Fruit fly (Drosophila melanogaster) whole organism, embryonic: Measurements from ENCODE around the gene Uba5.

Experiments used
- BEAF-32 ChIP-seq: fragments of 200-800 bp; sonication (Bioruptor generic); optimal IDR thresholded peaks from 3 replicates; lab custom pipeline; 2017; ENCODE audit warnings: missing biosample characterization, missing genetic modification characterization, mild to moderate bottlenecking, moderate library complexity, missing genetic modification reagents
- BtbVII ChIP-seq: fragments of 200-800 bp; sonication (Bioruptor generic); optimal IDR thresholded peaks from 3 replicates; lab custom pipeline; 2017; ENCODE audit warnings: missing biosample characterization, mild to moderate bottlenecking, missing genetic modification characterization
- CG1024 ChIP-seq: fragments of 200-800 bp; sonication (Bioruptor generic); IDR thresholded peaks from 2 replicates; pipeline ENCODE4 v1.3.6; 2022; ENCODE audit warnings: missing biosample characterization, missing genetic modification characterization
- CG11456 ChIP-seq: fragments of 200-800 bp; sonication (Bioruptor generic); IDR thresholded peaks from 3 replicates; pipeline ENCODE4 v1.3.6; 2022; ENCODE audit warnings: missing biosample characterization, missing genetic modification characterization
- CG12104 ChIP-seq: fragments of 200-800 bp; sonication (Bioruptor generic); optimal IDR thresholded peaks from 3 replicates; lab custom pipeline; 2016; ENCODE audit warnings: missing biosample characterization, missing genetic modification characterization
- CG13287 ChIP-seq: fragments of 200-800 bp; sonication (Bioruptor generic); IDR thresholded peaks from 2 replicates; pipeline ENCODE4 v1.3.6; 2022; ENCODE audit warnings: missing biosample characterization, missing genetic modification characterization; ENCODE audit not compliant: partially characterized antibody
- CG15269 ChIP-seq: fragments of 200-800 bp; sonication (Bioruptor generic); optimal IDR thresholded peaks from 2 replicates; lab custom pipeline; 2018; ENCODE audit warnings: missing biosample characterization, mild to moderate bottlenecking, missing genetic modification characterization, moderate library complexity
- CG1602 ChIP-seq: fragments of 200-800 bp; sonication (Bioruptor generic); optimal IDR thresholded peaks from 3 replicates; lab custom pipeline; 2016; ENCODE audit warnings: missing biosample characterization, missing genetic modification characterization
- CG32772 ChIP-seq: fragments of 200-800 bp; sonication (Bioruptor generic); IDR thresholded peaks from 2 replicates; pipeline ENCODE4 v1.3.6; 2022; ENCODE audit warnings: missing biosample characterization, missing genetic modification characterization
- CG33213 ChIP-seq: fragments of 200-800 bp; sonication (Bioruptor generic); optimal IDR thresholded peaks from 3 replicates; lab custom pipeline; 2016; ENCODE audit warnings: missing biosample characterization, missing genetic modification characterization
- CG4360 ChIP-seq: fragments of 200-800 bp; sonication (Bioruptor generic); IDR thresholded peaks from 2 replicates; pipeline ENCODE4 v1.3.6; 2022; ENCODE audit warnings: missing biosample characterization, missing genetic modification characterization
- CG5245 ChIP-seq: fragments of 200-800 bp; sonication (Bioruptor generic); optimal IDR thresholded peaks from 3 replicates; lab custom pipeline; 2016; ENCODE audit warnings: missing biosample characterization, missing genetic modification characterization
- CG6654 ChIP-seq: fragments of 200-800 bp; sonication (Bioruptor generic); optimal IDR thresholded peaks from 2 replicates; lab custom pipeline; 2017; ENCODE audit warnings: missing biosample characterization, mild to moderate bottlenecking, missing genetic modification characterization
- CG7987 ChIP-seq: fragments of 200-800 bp; sonication (Bioruptor generic); optimal IDR thresholded peaks from 2 replicates; lab custom pipeline; 2018; ENCODE audit warnings: missing biosample characterization, mild to moderate bottlenecking, missing genetic modification characterization, moderate library complexity
- CG8944 ChIP-seq: fragments of 200-800 bp; sonication (Bioruptor generic); optimal IDR thresholded peaks from 3 replicates; lab custom pipeline; 2016; ENCODE audit warnings: missing biosample characterization, missing genetic modification characterization
- CG9609 ChIP-seq: fragments of 200-800 bp; sonication (Bioruptor generic); optimal IDR thresholded peaks from 3 replicates; lab custom pipeline; 2016; ENCODE audit warnings: missing biosample characterization, missing genetic modification characterization
- CG9797 ChIP-seq: fragments of 200-800 bp; sonication (Bioruptor generic); optimal IDR thresholded peaks from 3 replicates; lab custom pipeline; 2018; ENCODE audit warnings: missing biosample characterization, mild to moderate bottlenecking, missing genetic modification characterization
- CG9932 ChIP-seq: fragments of 200-800 bp; sonication (Bioruptor generic); IDR thresholded peaks from 2 replicates; pipeline ENCODE4 v1.3.6; 2022; ENCODE audit warnings: missing biosample characterization, missing genetic modification characterization
- Doc3 ChIP-seq: fragments of 200-800 bp; sonication (Bioruptor generic); IDR thresholded peaks from 3 replicates; pipeline ENCODE4 v1.3.6; 2022; ENCODE audit warnings: missing biosample characterization, missing genetic modification characterization; ENCODE audit not compliant: partially characterized antibody
- Dp ChIP-seq: fragments of 200-800 bp; sonication (Bioruptor generic); optimal IDR thresholded peaks from 2 replicates; lab custom pipeline; 2018; ENCODE audit warnings: missing biosample characterization, mild to moderate bottlenecking, missing genetic modification characterization, moderate library complexity
- Dref ChIP-seq: fragments of 200-800 bp; sonication (Bioruptor generic); IDR thresholded peaks from 2 replicates; pipeline ENCODE4 v1.3.6; 2022; ENCODE audit warnings: missing biosample characterization, missing genetic modification characterization
- Eip74EF ChIP-seq, 2 experiments: fragments of 200-800 bp in 1 of 2; fragments of >200 bp in 1 of 2; sonication (Bioruptor generic) in 1 of 2; optimal IDR thresholded peaks; 2 replicates each; lab custom pipeline; 2017 to 2019; ENCODE audit warnings: missing biosample characterization in 2 of 2, missing genetic modification characterization in 2 of 2, mild to moderate bottlenecking in 1 of 2, moderate library complexity in 1 of 2
- Ets65A ChIP-seq: fragments of 200-800 bp; sonication (Bioruptor generic); peaks from one replicate; lab custom pipeline; 2016; ENCODE audit warnings: missing biosample characterization, missing genetic modification characterization
- Hr39 ChIP-seq: fragments of >200 bp; optimal IDR thresholded peaks from 2 replicates; lab custom pipeline; 2017
- Myb ChIP-seq: fragments of 200-800 bp; sonication (Bioruptor generic); optimal IDR thresholded peaks from 2 replicates; lab custom pipeline; 2016; ENCODE audit warnings: missing biosample characterization, missing genetic modification characterization
- Neu2 ChIP-seq: fragments of 200-800 bp; sonication (Bioruptor generic); optimal IDR thresholded peaks from 3 replicates; lab custom pipeline; 2016; ENCODE audit warnings: missing biosample characterization, missing genetic modification characterization, borderline replicate concordance
- Nf-YA ChIP-seq: fragments of 200-800 bp; sonication (Bioruptor generic); IDR thresholded peaks from 2 replicates; pipeline ENCODE4 v1.3.6; 2022; ENCODE audit warnings: missing biosample characterization, missing genetic modification characterization
- Ravus ChIP-seq: fragments of 200-800 bp; sonication (Bioruptor generic); IDR thresholded peaks from 2 replicates; pipeline ENCODE4 v1.3.6; 2022; ENCODE audit warnings: missing biosample characterization, missing genetic modification characterization
- Rfx ChIP-seq: fragments of 200-800 bp; sonication (Bioruptor generic); IDR thresholded peaks from 2 replicates; pipeline ENCODE4 v1.3.6; 2022; ENCODE audit warnings: missing biosample characterization, missing genetic modification characterization
- ase ChIP-seq: fragments of 200-800 bp; sonication (Bioruptor generic); IDR thresholded peaks from 3 replicates; pipeline ENCODE4 v1.3.6; 2022; ENCODE audit warnings: missing biosample characterization, missing genetic modification characterization
- bigmax ChIP-seq: fragments of 200-800 bp; sonication (Bioruptor generic); optimal IDR thresholded peaks from 2 replicates; lab custom pipeline; 2018; ENCODE audit warnings: missing biosample characterization, mild to moderate bottlenecking, missing genetic modification characterization
- dan ChIP-seq: fragments of 200-800 bp; sonication (Bioruptor generic); IDR thresholded peaks from 2 replicates; pipeline ENCODE4 v1.3.6; 2022; ENCODE audit warnings: missing biosample characterization, missing genetic modification characterization
- dmrt99B ChIP-seq: fragments of 200-800 bp; sonication (Bioruptor generic); optimal IDR thresholded peaks from 2 replicates; lab custom pipeline; 2018; ENCODE audit warnings: missing biosample characterization, mild to moderate bottlenecking, missing genetic modification characterization, moderate library complexity
- gfzf ChIP-seq: fragments of 200-800 bp; sonication (Bioruptor generic); optimal IDR thresholded peaks from 2 replicates; lab custom pipeline; 2016; ENCODE audit warnings: missing biosample characterization, mild to moderate bottlenecking, missing genetic modification characterization, moderate library complexity
- gro ChIP-seq: fragments of 200-800 bp; sonication (Bioruptor generic); optimal IDR thresholded peaks from 2 replicates; lab custom pipeline; 2016; ENCODE audit warnings: missing biosample characterization, missing genetic modification characterization
- klu ChIP-seq: fragments of 200-800 bp; sonication (Bioruptor generic); IDR thresholded peaks from 2 replicates; pipeline ENCODE4 v1.3.6; 2022; ENCODE audit warnings: missing biosample characterization, missing genetic modification characterization
- prd ChIP-seq, 3 experiments: fragments of >200 bp in 2 of 3; fragments of 200-800 bp in 1 of 3; sonication (Bioruptor generic) in 1 of 3; optimal IDR thresholded peaks in 2 of 3; IDR thresholded peaks in 1 of 3; 2 replicates in 2 of 3; 3 replicates in 1 of 3; pipeline versions ENCODE4 v1.3.6 to Lab custom; 2017 to 2022; ENCODE audit warnings: missing biosample characterization in 1 of 3, missing genetic modification characterization in 1 of 3
- slbo ChIP-seq: fragments of 200-800 bp; sonication (Bioruptor generic); IDR thresholded peaks from 2 replicates; pipeline ENCODE4 v1.3.6; 2022; ENCODE audit warnings: missing biosample characterization, missing genetic modification characterization
- stc ChIP-seq: fragments of 200-800 bp; sonication (Bioruptor generic); IDR thresholded peaks from 2 replicates; pipeline ENCODE4 v1.3.6; 2022; ENCODE audit warnings: missing biosample characterization, missing genetic modification characterization
- stwl ChIP-seq: fragments of 200-800 bp; sonication (Bioruptor generic); optimal IDR thresholded peaks from 3 replicates; lab custom pipeline; 2018; ENCODE audit warnings: missing biosample characterization, mild to moderate bottlenecking, missing genetic modification characterization, moderate library complexity
- tx ChIP-seq: fragments of 200-800 bp; sonication (Bioruptor generic); optimal IDR thresholded peaks from 2 replicates; lab custom pipeline; 2016; ENCODE audit warnings: missing biosample characterization, missing genetic modification characterization
- usp ChIP-seq: fragments of >200 bp; optimal IDR thresholded peaks from 2 replicates; lab custom pipeline; 2017; ENCODE audit warnings: missing biosample characterization, missing genetic modification characterization
- vnd ChIP-seq: fragments of 200-800 bp; sonication (Bioruptor generic); IDR thresholded peaks from 3 replicates; pipeline ENCODE4 v1.3.6; 2022; ENCODE audit warnings: missing biosample characterization, missing genetic modification characterization; ENCODE audit not compliant: partially characterized antibody
- wek ChIP-seq: fragments of 200-800 bp; sonication (Bioruptor generic); optimal IDR thresholded peaks from 3 replicates; lab custom pipeline; 2018; ENCODE audit warnings: missing biosample characterization, mild to moderate bottlenecking, missing genetic modification characterization, moderate library complexity
- z ChIP-seq: fragments of 200-800 bp; sonication (Bioruptor generic); IDR thresholded peaks from 3 replicates; pipeline ENCODE4 v1.3.6; 2022; ENCODE audit warnings: missing biosample characterization, missing genetic modification characterization

Uba5 gene

dm6 chrX:11483297-11483696 is at the start of gene Uba5 (continued):
- TF ChIP-seq CG9932: no peak; the same call in 1 of the 2 replicates
- TF ChIP-seq wek (GFP tag; lab: Kevin White, UChicago): no peak
- TF ChIP-seq gro: peak; percentile 7
- peak; percentile 93 for TF ChIP-seq Dp
- TF ChIP-seq Ets65A (GFP tag; lab: Kevin White, UChicago): no peak
- no peak for TF ChIP-seq Nf-YA (GFP tag; lab: Robert Waterston, UW)
- TF ChIP-seq CG1024 (GFP tag; lab: Robert Waterston, UW): no peak
- TF ChIP-seq vnd (GFP tag; lab: Robert Waterston, UW): no peak
- TF ChIP-seq Dref: peak; percentile 73
- no peak for TF ChIP-seq CG32772 (GFP tag; lab: Robert Waterston, UW)
- no peak for TF ChIP-seq usp (GFP tag; lab: Kevin White, UChicago)
- no peak for TF ChIP-seq prd (optimal IDR thresholded peaks at IDR 0.05; lab: Kevin White, UChicago)
- TF ChIP-seq prd (GFP tag; IDR thresholded peaks at IDR 0.05; lab: Robert Waterston, UW): no peak
- no peak for TF ChIP-seq CG8944 (GFP tag; lab: Kevin White, UChicago)
- no peak for TF ChIP-seq BtbVII (GFP tag; lab: Kevin White, UChicago)
- TF ChIP-seq ase (GFP tag; lab: Robert Waterston, UW): no peak
- no peak for TF ChIP-seq CG15269
- no peak for TF ChIP-seq CG1602 (GFP tag; lab: Kevin White, UChicago)
- no peak for TF ChIP-seq CG12104 (GFP tag; lab: Kevin White, UChicago)
- 0 out of 3 replicates have a peak, but pooled peaks have one; percentile 24 for TF ChIP-seq Doc3 (GFP tag; lab: Robert Waterston, UW)
- TF ChIP-seq dan (GFP tag; lab: Robert Waterston, UW): no peak
- no peak for TF ChIP-seq stc (GFP tag; lab: Robert Waterston, UW)
- no peak for TF ChIP-seq CG5245
- TF ChIP-seq BEAF-32 (GFP tag; lab: Kevin White, UChicago): peak; percentile 52
- TF ChIP-seq CG13287: peak; percentile 63
- TF ChIP-seq slbo (GFP tag; lab: Robert Waterston, UW): peak; percentile 6; the same call in 1 of the 2 replicates
- no peak for TF ChIP-seq z
- TF ChIP-seq CG4360 (GFP tag; lab: Robert Waterston, UW): no peak
- TF ChIP-seq Neu2 (GFP tag; lab: Kevin White, UChicago): no peak
- no peak for TF ChIP-seq CG6654
- TF ChIP-seq Hr39 (lab: Kevin White, UChicago): no peak
- no peak for TF ChIP-seq Rfx
- no peak for TF ChIP-seq Eip74EF (GFP tag; optimal IDR thresholded peaks at IDR 0.05; lab: Kevin White, UChicago)
- TF ChIP-seq Myb (GFP tag; lab: Kevin White, UChicago): peak; percentile 44
- TF ChIP-seq CG9797 (GFP tag; lab: Kevin White, UChicago): peak; percentile 55
- no peak for TF ChIP-seq bigmax
- TF ChIP-seq klu: no peak
- TF ChIP-seq CG11456: no peak
- TF ChIP-seq CG33213 (GFP tag; lab: Kevin White, UChicago): peak; percentile 27
- TF ChIP-seq dmrt99B (tag; lab: Kevin White, UChicago): no peak
- peak; percentile 49 for TF ChIP-seq stwl (tag; lab: Kevin White, UChicago)
- no peak for TF ChIP-seq CG9609 (GFP tag; lab: Kevin White, UChicago)
- TF ChIP-seq Ravus: no peak
- peak; percentile 45 for TF ChIP-seq gfzf (GFP tag; lab: Kevin White, UChicago)
- no peak for TF ChIP-seq CG7987 (GFP tag; lab: Kevin White, UChicago)
- no peak for TF ChIP-seq tx (GFP tag; lab: Kevin White, UChicago)
